Worm (Caenorhabditis elegans): ENCODE measurements around the gene B0457.4.

ce11 chrII:8896541-8896940 is 15.3 kb downstream of the B0457.4 start, which contains the start of gene lat-1:
- no peak for TF ChIP-seq ztf-25 (GFP tag; IDR thresholded peaks at IDR 0.05)
- no peak for TF ChIP-seq sptf-2 (GFP tag; optimal IDR thresholded peaks at IDR 0.05)
- TF ChIP-seq ZK185.1 (tag; optimal IDR thresholded peaks at IDR 0.05; ENCODE audit: poor library complexity, severe bottlenecking): no peak
- no peak for TF ChIP-seq F39B2.1 (GFP tag; IDR thresholded peaks at IDR 0.05)
- TF ChIP-seq F49E8.2 (tag; optimal IDR thresholded peaks at IDR 0.05; ENCODE audit: insufficient read depth): no peak
